Fruit fly (Drosophila melanogaster) whole organism, prepupa: ENCODE measurements around the gene ncm.

Experiments
- CG11294 ChIP-seq: fragments of 200-800 bp; sonication (Bioruptor generic); IDR thresholded peaks from 2 replicates; pipeline ENCODE4 v1.3.6; 2022; ENCODE audit warnings: missing biosample characterization, missing genetic modification characterization
- CG7368 ChIP-seq: fragments of 200-800 bp; sonication (Bioruptor generic); optimal IDR thresholded peaks from 3 replicates; lab custom pipeline; 2016; ENCODE audit warnings: missing biosample characterization, missing genetic modification characterization
- Ets21C ChIP-seq: fragments of 200-800 bp; sonication (Bioruptor generic); optimal IDR thresholded peaks from 3 replicates; lab custom pipeline; 2016; ENCODE audit warnings: missing biosample characterization, missing genetic modification characterization
- Lpt ChIP-seq: fragments of 200-800 bp; sonication (Bioruptor generic); optimal IDR thresholded peaks from 3 replicates; lab custom pipeline; 2016; ENCODE audit warnings: missing biosample characterization, missing genetic modification characterization
- dac ChIP-seq: fragments of 200-800 bp; sonication (Bioruptor generic); optimal IDR thresholded peaks from 2 replicates; lab custom pipeline; 2017; ENCODE audit warnings: missing biosample characterization, mild to moderate bottlenecking, missing genetic modification characterization
- esn ChIP-seq: fragments of 200-800 bp; sonication (Bioruptor generic); optimal IDR thresholded peaks from 2 replicates; lab custom pipeline; 2016; ENCODE audit warnings: missing biosample characterization, mild to moderate bottlenecking, missing genetic modification characterization, moderate library complexity
- topi ChIP-seq: fragments of 200-800 bp; sonication (Bioruptor generic); optimal IDR thresholded peaks from 3 replicates; lab custom pipeline; 2016; ENCODE audit warnings: missing biosample characterization, missing genetic modification characterization

dm6 chr2L:18464116-18464530 is 15.4 kb upstream of the ncm start:
- TF ChIP-seq CG11294 (GFP tag; lab: Robert Waterston, UW), result no peak
- TF ChIP-seq topi (GFP tag; lab: Kevin White, UChicago), result no peak
- peak; percentile 61 for TF ChIP-seq Lpt
- TF ChIP-seq esn (GFP tag; lab: Kevin White, UChicago), result no peak
- no peak for TF ChIP-seq Ets21C
- TF ChIP-seq dac (GFP tag; lab: Kevin White, UChicago), result no peak
- no peak for TF ChIP-seq CG7368 (GFP tag; lab: Kevin White, UChicago)
